Worm (Caenorhabditis elegans): ENCODE measurements around the gene T10B10.9.

DNA sequence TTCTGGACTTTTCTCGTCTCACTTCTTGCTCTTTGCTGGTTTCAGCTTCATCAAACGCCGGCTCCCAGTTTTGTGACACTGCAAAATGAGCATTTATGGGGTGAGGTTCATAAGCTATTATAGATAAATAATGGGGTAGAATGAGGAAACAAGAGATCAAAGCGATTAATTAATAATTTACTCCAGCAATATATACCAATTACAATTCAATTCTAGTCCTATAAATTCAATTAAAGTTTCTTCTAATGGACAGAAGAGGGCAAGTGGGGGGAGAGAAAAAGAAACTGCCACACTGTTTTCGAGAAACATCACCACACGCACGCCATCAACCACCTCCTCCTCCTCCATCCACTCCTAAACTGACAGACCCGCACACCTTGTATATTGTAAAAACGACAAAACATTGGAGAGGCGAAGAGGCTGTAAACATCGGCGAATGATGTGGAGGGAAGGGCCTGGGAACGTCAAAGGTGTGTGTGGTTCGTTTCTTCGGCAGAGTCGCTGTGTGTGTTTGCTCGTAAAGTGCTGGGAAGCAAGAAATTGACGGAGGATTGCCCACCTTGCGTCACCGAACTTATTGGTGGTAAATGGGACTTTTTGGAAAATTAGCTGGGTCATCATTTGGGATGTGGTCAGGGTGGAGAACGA is 49.1 kb downstream of the T10B10.9 start, which contains the start of the genes H03A11.13 and famk-1:
- TF ChIP-seq him-1 (tag; optimal IDR thresholded peaks at IDR 0.05) (no peak), W03F9.2 (tag; optimal IDR thresholded peaks at IDR 0.05) (no peak), dao-5 (tag; optimal IDR thresholded peaks at IDR 0.05) (no peak)
